Fruit fly (Drosophila melanogaster) ovary, adult (tissue): ENCODE results near the gene TfIIA-S.

Source experiments
- CG17801 ChIP-seq: fragments of 200-800 bp; optimal IDR thresholded peaks from 2 replicates; lab custom pipeline; 2019; ENCODE audit warnings: missing biosample characterization, mild to moderate bottlenecking, missing genetic modification characterization, moderate library complexity; ENCODE audit not compliant: partially characterized antibody

The TfIIA-S gene

DNA sequence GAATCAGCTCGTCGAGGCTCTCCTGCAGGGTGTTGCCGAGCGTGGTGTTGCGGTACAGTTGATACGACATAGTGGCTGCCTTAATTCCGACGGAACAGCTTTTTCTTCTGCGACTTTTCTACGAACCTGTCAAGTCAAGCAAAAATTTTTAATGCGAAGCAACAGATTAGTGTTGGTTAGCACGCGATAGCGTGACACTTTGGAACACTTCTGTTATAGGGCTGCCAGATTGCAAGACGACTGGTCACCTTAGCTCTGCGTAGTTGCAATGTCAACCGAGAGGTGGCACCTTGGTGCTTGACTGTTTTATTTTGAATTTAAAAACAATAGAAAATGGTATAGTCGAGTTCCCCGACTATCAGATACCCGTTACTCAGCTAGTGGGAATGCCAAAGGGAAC, at the start of gene TfIIA-S:
TfIIA-S (minus strand) TSS at position 175 of the 400 bp plus-strand sequence.
- peak; percentile 75 for TF ChIP-seq CG17801 (GFP tag; lab: Kevin White, UChicago)

DNA sequence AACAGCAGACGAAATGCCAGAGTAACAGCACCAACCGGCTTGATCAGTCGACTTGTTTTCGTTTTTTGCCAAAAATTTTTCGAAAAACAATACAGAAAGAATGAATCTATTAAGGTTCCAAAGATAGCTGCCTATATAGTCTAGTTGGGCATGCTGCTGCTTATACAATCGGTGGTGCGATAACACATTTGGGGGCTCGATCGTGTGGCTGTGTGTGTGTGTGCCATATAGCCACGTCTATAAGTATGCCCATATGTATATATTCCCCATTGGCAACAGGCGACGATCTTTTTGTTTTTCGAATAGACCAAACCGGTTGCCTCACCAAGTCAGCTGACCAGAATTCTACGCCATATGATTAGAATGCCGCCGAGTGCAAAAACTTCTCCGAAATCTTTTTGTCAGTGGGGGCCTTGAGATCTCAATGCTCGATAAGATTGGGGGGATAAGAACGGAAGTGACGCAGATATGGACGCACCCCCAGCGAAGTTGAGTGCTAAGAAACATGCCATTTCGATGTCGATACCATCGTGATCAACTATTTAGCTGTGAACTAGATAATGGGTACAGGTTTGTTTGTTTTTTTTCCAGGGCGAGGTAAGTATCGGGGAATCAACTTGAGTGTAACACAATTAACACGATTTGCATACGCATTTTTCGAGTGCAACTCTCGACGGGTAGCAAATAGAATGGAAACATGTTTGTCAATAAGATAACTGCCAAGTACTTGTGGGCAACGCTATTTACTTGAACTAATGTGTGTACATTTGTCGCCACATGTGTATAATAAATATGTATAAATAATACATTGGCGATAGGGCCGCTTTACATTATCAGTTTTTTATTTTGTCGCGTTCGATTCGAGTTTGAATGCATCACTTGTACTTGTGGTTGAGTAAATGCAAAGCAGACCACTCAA, 49.3 kb upstream of the TfIIA-S start:
- no peak for TF ChIP-seq CG17801 (GFP tag; lab: Kevin White, UChicago)

DNA sequence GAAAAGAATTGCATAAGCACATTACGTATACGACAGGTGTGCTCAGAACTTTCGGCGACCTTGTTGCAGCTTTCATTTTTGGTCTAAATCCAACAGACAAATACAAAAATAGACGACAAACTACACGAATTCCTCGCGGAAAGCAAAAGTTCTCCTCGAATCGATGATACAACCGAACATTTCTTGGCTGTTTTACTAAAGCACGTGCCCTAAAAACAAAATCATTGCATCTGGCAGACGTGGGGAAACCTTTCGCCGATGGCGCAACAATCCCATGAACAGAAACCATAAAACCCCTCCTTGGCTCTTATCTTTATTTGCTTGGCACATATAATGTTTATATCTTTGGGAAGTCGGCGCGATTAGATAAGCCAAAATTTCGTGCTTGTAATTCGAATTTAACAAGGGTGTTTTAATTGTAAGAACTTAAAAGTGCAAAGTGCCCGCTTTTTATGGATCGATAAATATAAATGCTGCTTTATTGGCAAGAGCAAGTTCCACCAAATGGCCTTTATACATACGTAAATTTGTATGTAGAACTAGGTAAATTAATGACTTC, 47.8 kb upstream of the TfIIA-S start:
- TF ChIP-seq CG17801 (GFP tag; lab: Kevin White, UChicago): no peak

DNA sequence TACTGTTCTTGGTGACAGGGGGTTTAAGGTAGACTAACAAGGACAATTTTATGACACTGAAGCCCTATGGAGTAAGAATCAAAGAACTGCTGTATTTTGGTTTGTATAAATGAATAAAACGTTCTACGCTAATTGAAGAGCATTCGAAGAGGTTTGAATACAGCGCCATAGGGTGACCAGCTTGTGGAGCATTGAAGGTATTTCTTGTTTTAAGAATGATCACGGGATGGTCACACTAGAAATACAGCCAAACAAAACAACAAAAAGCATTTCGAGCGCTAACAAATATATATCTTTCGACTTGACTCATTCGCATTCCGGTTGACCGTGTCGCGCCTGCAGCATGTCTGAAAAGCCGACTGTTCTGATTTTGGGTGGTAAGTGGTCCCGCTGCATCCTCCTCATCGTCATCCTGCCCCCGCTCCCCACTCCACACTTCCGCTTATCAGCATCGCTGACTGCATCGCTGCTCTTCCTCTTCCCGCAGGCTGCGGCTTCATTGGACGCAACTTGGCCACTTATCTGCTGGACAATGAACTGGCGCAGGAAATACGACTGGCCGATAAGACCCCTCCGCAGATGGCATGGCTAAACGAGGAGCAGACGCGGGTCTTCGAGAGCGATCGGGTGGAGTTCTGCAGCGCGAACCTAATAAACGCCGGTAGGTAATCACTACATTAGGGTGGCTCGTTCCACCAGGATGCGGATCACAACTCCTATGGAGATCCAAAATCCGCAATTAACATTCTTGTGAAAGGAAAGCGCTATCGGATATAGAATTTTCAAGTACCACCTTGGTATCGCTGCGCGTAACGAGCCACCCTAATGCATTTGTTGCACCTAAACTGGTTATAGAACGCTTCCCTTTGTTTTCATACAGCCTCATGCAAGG, 43.1 kb upstream of the TfIIA-S start, which contains the start of gene CG5854:
CG5854 (plus strand) TSS at position 229 of the 892 bp plus-strand sequence.
- TF ChIP-seq CG17801 (GFP tag; lab: Kevin White, UChicago): peak; percentile 37

DNA sequence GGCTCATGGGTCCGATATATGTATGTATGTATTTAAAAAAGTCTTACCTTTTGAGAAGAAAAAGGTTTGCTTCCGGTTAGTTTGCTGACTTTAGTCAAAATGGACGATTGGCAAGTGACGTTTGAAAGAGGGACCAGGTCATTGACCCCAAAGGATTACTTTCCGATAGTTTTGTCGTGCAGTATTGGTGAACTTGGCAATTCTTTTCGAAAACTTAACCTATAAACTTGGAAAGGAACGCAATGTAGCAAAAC, 42.5 kb upstream of the TfIIA-S start, which contains the start of gene RpS19b:
RpS19b (minus strand) TSS at position 101 of the 254 bp plus-strand sequence.
- no peak for TF ChIP-seq CG17801 (GFP tag; lab: Kevin White, UChicago)

DNA sequence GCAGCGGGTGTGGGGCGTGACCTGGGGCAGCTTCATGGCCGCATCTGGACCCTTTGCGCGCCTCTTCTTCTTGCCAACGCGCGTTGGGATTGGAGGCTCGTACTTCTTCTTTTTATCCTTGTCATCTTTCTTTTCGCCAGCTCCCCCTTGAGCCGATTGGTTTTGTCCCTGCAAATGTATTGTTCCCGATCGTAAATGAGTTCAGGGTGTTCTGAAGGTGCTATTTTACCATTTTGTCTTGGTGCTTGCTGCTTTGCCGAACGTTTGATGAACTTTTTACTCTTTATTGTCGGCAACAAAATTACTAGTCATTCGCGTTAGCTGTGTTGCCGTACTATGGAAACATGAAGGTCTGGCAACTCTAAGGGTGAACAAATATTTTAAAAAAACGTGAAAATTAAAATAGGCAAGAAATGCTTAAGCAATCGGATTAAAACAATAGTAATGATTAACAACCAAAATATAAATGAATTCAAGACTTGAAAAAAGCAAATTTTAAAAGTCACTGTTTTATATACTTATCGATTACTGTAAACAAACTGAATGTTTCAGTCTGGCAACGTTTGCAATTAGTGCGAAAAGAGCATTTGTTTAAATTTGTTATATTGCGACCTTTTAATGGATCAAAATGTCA, 40.4 kb upstream of the TfIIA-S start, which contains the start of the genes Rpt2 and CG13599:
Rpt2 (minus strand) TSS at position 464 of the 634 bp plus-strand sequence.
CG13599 (plus strand) TSS at position 545 of the 634 bp plus-strand sequence.
- TF ChIP-seq CG17801 (GFP tag; lab: Kevin White, UChicago): peak; percentile 63

DNA sequence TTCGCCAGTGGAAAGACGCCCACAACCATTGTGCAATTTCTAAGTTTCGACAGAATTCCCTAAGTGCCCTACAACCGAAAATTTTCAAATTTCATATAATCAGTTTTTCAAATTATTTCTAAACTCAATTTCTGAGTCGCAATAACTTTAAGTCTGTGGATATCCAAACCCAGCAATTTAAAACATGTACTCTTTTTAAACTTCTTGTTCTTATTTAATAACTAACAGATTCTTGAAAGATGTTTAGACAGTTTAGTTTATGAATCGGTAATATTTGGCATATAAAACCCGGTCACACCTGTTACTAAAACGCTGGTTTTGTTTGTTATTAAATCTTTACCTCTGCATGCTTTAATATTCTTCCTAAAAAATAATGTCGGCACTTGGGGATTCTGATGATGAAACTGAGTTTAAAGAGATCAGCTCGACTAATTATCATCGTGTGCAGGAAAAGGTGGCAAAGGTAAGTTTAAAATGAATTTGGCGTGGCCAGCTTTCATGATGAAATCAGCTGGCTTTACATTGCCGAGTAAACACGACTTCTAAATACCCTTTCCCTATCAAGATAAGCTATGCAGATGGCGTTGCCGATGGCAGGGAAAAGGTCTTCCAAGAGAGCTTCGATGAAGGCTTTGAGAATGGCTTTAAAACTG, 38.2 kb upstream of the TfIIA-S start, which contains the start of the genes CG43998, CG43999 and CG31142:
CG43998 (minus strand) TSS at position 51 of the 653 bp plus-strand sequence.
CG43999 (minus strand) TSS at position 51 of the 653 bp plus-strand sequence.
CG31142 (plus strand) TSS at position 294 of the 653 bp plus-strand sequence.
- peak; percentile 33 for TF ChIP-seq CG17801 (GFP tag; lab: Kevin White, UChicago)

DNA sequence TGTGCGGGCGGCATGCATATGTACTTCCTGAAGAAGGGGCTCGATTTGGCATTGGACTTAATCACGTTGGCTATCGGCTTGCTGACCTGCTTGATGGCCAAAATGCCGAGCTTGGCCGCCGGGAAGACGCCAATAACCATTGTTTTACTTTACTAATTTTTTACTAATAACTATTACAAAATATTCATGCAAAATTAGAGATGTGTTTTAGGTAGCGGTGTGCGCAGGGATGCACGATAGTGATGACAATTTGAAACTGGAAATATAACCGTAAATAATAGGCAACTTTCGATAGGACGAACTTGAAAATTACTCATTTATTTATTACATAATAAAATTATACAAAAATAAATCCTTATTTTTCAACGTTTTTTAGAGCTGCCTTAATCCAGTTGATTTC, 36.6 kb upstream of the TfIIA-S start, which contains the start of gene CG13601:
CG13601 (minus strand) TSS at position 206 of the 400 bp plus-strand sequence.
- no peak for TF ChIP-seq CG17801 (GFP tag; lab: Kevin White, UChicago)

DNA sequence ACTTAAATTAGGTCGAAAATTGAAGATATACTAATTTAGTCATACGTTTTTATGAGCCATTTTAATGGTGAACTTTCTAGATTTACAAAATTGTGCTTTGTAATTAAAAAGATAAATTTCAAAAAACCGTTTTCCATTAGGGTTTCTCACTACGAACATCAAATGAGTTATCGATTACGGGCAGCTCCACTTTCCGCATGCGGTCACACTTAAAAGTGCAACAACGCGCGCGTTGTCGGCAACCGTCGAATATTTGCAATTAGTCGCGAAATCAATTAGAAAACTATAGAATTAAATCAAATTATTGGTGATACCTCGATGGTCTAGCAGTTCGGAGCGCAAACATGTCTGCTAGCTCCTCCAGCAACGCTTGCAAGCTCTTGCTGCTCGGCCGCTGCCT, 33.3 kb upstream of the TfIIA-S start, which contains the start of gene Ndc1:
Ndc1 (plus strand) TSS at position 200 of the 400 bp plus-strand sequence.
- TF ChIP-seq CG17801 (GFP tag; lab: Kevin White, UChicago): no peak

DNA sequence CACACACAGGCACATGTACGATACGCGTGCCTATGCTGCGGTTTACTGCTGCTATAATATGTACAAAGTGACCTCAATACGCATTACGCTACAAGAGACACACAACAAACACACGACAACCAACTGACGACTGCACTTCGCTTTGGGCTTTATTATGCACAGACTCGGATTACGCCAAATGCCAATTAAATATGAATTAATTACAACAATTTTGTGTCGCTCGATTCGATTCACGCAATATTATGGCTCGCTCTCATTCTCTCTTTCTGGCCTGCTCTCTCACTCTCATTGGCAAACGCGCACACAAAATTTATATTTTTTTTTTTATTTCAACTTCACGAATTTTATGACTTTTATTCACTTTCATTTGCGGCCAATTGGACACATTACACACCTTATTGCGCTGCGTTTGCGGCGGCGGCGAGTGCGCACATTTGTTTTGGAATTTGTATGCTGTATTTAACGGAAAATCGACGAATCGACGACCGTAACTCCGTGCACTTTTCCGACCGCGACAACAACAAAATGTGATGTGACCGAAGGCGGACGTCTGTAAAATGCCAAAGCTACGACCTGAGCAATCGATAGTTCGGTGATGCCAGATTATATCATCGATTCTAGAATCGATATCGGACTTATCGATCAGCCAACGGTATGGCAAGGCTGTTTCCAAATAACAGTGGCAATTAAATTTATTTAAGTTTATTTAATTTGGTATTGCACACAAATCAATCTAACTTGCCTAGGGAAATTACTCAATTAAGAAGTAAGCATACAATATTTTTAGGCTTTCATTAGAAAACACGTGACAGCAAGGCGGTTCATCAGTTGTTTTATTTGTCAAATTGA, 31.9 kb upstream of the TfIIA-S start, which contains the start of the genes sba and CG31141:
sba (minus strand) TSS at position 472 of the 849 bp plus-strand sequence.
CG31141 (plus strand) TSS at position 799 of the 849 bp plus-strand sequence.
- TF ChIP-seq CG17801 (GFP tag; lab: Kevin White, UChicago): peak; percentile 81

DNA sequence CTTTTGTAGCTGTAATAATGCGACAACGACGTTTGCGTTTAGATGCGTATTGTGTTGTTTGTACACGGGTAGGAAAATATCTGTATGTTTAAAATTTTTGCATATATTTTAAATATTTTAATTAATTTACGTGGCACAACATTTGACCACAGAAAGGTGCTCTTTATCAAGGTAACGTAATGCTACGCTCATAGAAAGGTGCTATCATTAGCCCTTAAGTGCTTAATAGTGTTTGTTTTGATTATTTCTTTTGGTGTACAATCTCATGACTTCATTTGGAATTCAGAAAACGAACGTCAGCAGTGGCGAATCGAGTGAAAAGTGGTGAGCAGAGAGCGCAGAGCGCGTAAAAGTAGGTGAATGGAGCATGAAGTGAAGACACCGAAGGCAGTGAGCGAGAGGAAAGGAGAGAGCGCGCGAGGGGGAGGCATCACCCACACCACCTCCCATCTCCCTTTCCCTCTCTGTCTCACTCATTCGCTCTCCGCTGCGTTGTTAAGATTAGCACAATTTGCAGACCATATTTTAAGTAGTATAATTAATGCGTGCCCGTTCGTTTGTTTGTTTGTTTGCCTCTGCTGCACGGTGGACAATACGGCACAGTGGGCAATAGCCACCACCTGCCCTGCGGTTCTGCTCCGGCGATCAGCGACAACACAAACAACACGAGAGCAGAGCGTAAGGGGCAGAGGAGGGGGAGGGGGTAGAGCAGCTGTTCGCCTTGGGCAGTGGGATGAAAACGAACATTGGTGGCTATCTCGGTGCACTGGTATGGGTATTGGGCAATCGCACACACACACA, 31.0 kb upstream of the TfIIA-S start:
- TF ChIP-seq CG17801 (GFP tag; lab: Kevin White, UChicago): peak; percentile 75
